Worm (Caenorhabditis elegans) whole organism, L3 larva: ENCODE data around the gene faxc-2.

Source experiments
- R02D3.7 ChIP-seq: fragments of 150-350 bp; optimal IDR thresholded peaks from 2 replicates; lab custom pipeline; 2014; ENCODE audit warnings: missing biosample characterization, missing genetic modification characterization
- egl-27 ChIP-seq: sonication (generic microtip); optimal IDR thresholded peaks from 4 replicates; lab custom pipeline; 2017; ENCODE audit warnings: missing biosample characterization, missing genetic modification reagents, missing genetic modification characterization
- elt-1 ChIP-seq: fragments of 150-350 bp; optimal IDR thresholded peaks from 2 replicates; lab custom pipeline; 2014; ENCODE audit warnings: missing biosample characterization, missing genetic modification characterization
- fkh-10 ChIP-seq: sonication (generic microtip); optimal IDR thresholded peaks from 2 replicates; lab custom pipeline; 2017; ENCODE audit warnings: missing biosample characterization, missing genetic modification reagents, missing genetic modification characterization
- mdl-1 ChIP-seq: fragments of 150-350 bp; optimal IDR thresholded peaks from 2 replicates; lab custom pipeline; 2014; ENCODE audit warnings: missing biosample characterization, missing genetic modification characterization
- nhr-76 ChIP-seq: fragments of 150-350 bp; sonication (generic microtip); optimal IDR thresholded peaks from 5 replicates; lab custom pipeline; 2014; ENCODE audit warnings: missing biosample characterization, missing genetic modification characterization
- skn-1 ChIP-seq: fragments of 150-350 bp; optimal IDR thresholded peaks from 2 replicates; lab custom pipeline; 2014; ENCODE audit warnings: missing biosample characterization, missing genetic modification characterization
- snpc-4 ChIP-seq: fragments of 150-350 bp; optimal IDR thresholded peaks from 2 replicates; lab custom pipeline; 2014; ENCODE audit warnings: missing biosample characterization, missing genetic modification characterization
- unc-39 ChIP-seq: sonication (generic microtip); optimal IDR thresholded peaks from 4 replicates; lab custom pipeline; 2017; ENCODE audit warnings: missing biosample characterization, missing genetic modification characterization

DNA sequence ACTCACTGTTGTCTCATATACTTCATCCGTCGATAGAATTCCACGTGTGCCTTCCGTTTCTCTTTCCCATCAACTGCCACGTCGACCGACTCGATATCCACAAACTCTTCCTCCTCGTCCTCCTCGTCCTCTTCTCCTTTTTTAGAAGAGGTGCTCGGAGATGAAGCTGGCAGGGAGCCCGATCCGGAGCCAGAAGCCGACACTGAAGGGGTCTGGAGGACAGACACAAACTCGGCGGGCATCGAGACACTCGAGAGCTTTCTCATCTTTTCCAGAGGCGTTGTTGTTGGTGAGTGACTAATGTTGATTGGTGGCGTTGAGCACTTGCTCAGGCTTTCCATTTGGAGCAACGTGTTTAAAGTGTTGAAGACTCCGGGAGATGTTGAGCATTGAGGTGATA, 26.5 kb upstream of the faxc-2 start:
- TF ChIP-seq elt-1: no peak
- no peak for TF ChIP-seq skn-1 (tag; lab: Kevin White, UChicago)
- no peak for TF ChIP-seq snpc-4 (tag; lab: Kevin White, UChicago)
- TF ChIP-seq fkh-10 (GFP tag; lab: Kevin White, UChicago): no peak
- TF ChIP-seq unc-39 (tag; lab: Kevin White, UChicago): no peak
- no peak for TF ChIP-seq nhr-76 (tag; lab: Kevin White, UChicago)
- TF ChIP-seq mdl-1 (tag; lab: Kevin White, UChicago): no peak
- TF ChIP-seq R02D3.7 (tag; lab: Kevin White, UChicago): no peak
- TF ChIP-seq egl-27 (tag; lab: Kevin White, UChicago): no peak
